Fruit fly (Drosophila melanogaster): ENCODE results near the gene CG15296.

- TF ChIP-seq Abd-B (GFP tag; optimal IDR thresholded peaks at IDR 0.05) (no peak), GATAd (GFP tag; optimal IDR thresholded peaks at IDR 0.05) (no peak), Jra (GFP tag; optimal IDR thresholded peaks at IDR 0.05) (no peak), OdsH (GFP tag; optimal IDR thresholded peaks at IDR 0.05) (no peak), lola (GFP tag; optimal IDR thresholded peaks at IDR 0.05) (no peak), sage (GFP tag; optimal IDR thresholded peaks at IDR 0.05) (no peak), Hr83 (GFP tag; optimal IDR thresholded peaks at IDR 0.05; ENCODE audit: poor library complexity, severe bottlenecking) (no peak), pan (optimal IDR thresholded peaks at IDR 0.05) (no peak), HLH106 (tag; optimal IDR thresholded peaks at IDR 0.05) (no peak)
These were observed 41.2 kb upstream of the CG15296 start for dm6 chrX:10607629-10608028.

Measured in whole organism, wandering third instar larva.